Worm (Caenorhabditis elegans): ENCODE data around the gene nhr-13.

- TF ChIP-seq him-1 (tag; optimal IDR thresholded peaks at IDR 0.05) (no peak), W03F9.2 (tag; optimal IDR thresholded peaks at IDR 0.05) (no peak)
Observed at ce11 chrV:2156830-2157229, 35.5 kb upstream of the nhr-13 start, which contains the start of gene srbc-22.
